Fruit fly (Drosophila melanogaster) whole organism, adult: ENCODE data around the gene Ufd1.

Experiments used
- CG12768 ChIP-seq: fragments of 200-800 bp; sonication (Bioruptor generic); optimal IDR thresholded peaks from 2 replicates; lab custom pipeline; 2017; ENCODE audit warnings: missing biosample characterization, missing genetic modification characterization, mild to moderate bottlenecking, moderate library complexity, missing genetic modification reagents
- CG14711 ChIP-seq: fragments of 200-800 bp; sonication (Bioruptor generic); optimal IDR thresholded peaks from 2 replicates; lab custom pipeline; 2018; ENCODE audit warnings: missing biosample characterization, mild to moderate bottlenecking, missing genetic modification characterization, moderate library complexity
- CG1620 ChIP-seq: fragments of 200-800 bp; sonication (Bioruptor generic); optimal IDR thresholded peaks from 2 replicates; lab custom pipeline; 2016; ENCODE audit warnings: missing biosample characterization, missing genetic modification characterization
- CG7045 ChIP-seq: fragments of 200-800 bp; sonication (Bioruptor generic); optimal IDR thresholded peaks from 2 replicates; lab custom pipeline; 2017; ENCODE audit warnings: missing biosample characterization, mild to moderate bottlenecking, missing genetic modification characterization
- Crg-1 ChIP-seq: fragments of 200-800 bp; sonication (Bioruptor generic); optimal IDR thresholded peaks from 2 replicates; lab custom pipeline; 2016; ENCODE audit warnings: missing biosample characterization, missing genetic modification characterization
- Hr96 ChIP-seq: fragments of 200-800 bp; sonication (Bioruptor generic); optimal IDR thresholded peaks from 2 replicates; lab custom pipeline; 2016; ENCODE audit warnings: missing biosample characterization, missing genetic modification characterization
- bab1 ChIP-seq: fragments of 200-800 bp; sonication (Bioruptor generic); optimal IDR thresholded peaks from 3 replicates; lab custom pipeline; 2019; ENCODE audit warnings: missing biosample characterization, mild to moderate bottlenecking, missing genetic modification characterization, moderate library complexity
- cic ChIP-seq: fragments of 200-800 bp; sonication (Bioruptor generic); optimal IDR thresholded peaks from 2 replicates; lab custom pipeline; 2017; ENCODE audit warnings: missing biosample characterization, mild to moderate bottlenecking, missing genetic modification characterization, moderate library complexity
- kay ChIP-seq: fragments of 200-800 bp; sonication (Bioruptor generic); peaks from one replicate; lab custom pipeline; 2016; ENCODE audit warnings: missing biosample characterization, missing genetic modification characterization, borderline replicate concordance
- tj ChIP-seq: fragments of 200-800 bp; sonication (Bioruptor generic); optimal IDR thresholded peaks from 3 replicates; lab custom pipeline; 2017; ENCODE audit warnings: missing biosample characterization, mild to moderate bottlenecking, missing genetic modification characterization, moderate library complexity
- toe ChIP-seq: fragments of 200-800 bp; sonication (Bioruptor generic); optimal IDR thresholded peaks from 2 replicates; lab custom pipeline; 2016; ENCODE audit warnings: missing biosample characterization, missing genetic modification characterization

- no peak for TF ChIP-seq CG12768 (GFP tag; lab: Kevin White, UChicago)
- no peak for TF ChIP-seq CG14711 (tag; lab: Kevin White, UChicago)
- no peak for TF ChIP-seq kay (GFP tag; lab: Kevin White, UChicago)
- no peak for TF ChIP-seq CG1620 (GFP tag; lab: Kevin White, UChicago)
- no peak for TF ChIP-seq CG7045 (GFP tag; lab: Kevin White, UChicago)
- no peak for TF ChIP-seq tj (GFP tag; lab: Kevin White, UChicago)
- TF ChIP-seq cic (GFP tag; lab: Kevin White, UChicago) = no peak
- TF ChIP-seq bab1 (GFP tag; lab: Kevin White, UChicago) = no peak
- TF ChIP-seq toe (GFP tag; lab: Kevin White, UChicago) = no peak
- no peak for TF ChIP-seq Crg-1 (GFP tag; lab: Kevin White, UChicago)
- no peak for TF ChIP-seq Hr96
Measured at dm6 chr3L:11117733-11118132, 5.3 kb downstream of the Ufd1 start.
